Fruit fly (Drosophila melanogaster) whole organism, wandering third instar larva: Measurements from ENCODE around the gene mbc.

Source experiments
- CG32264 ChIP-seq: fragments of 200-800 bp; sonication (Bioruptor generic); optimal IDR thresholded peaks from 2 replicates; lab custom pipeline; 2016; ENCODE audit warnings: missing biosample characterization, missing genetic modification characterization
- CG9705 ChIP-seq: fragments of 200-800 bp; sonication (Bioruptor generic); optimal IDR thresholded peaks from 2 replicates; lab custom pipeline; 2018; ENCODE audit warnings: missing biosample characterization, mild to moderate bottlenecking, missing genetic modification characterization
- CrebA ChIP-seq: fragments of 200-800 bp; sonication (Bioruptor generic); optimal IDR thresholded peaks from 2 replicates; lab custom pipeline; 2016; ENCODE audit warnings: missing biosample characterization, mild to moderate bottlenecking, missing genetic modification characterization, borderline replicate concordance
- Dfd ChIP-seq: fragments of >200 bp; optimal IDR thresholded peaks from 2 replicates; lab custom pipeline; 2017; ENCODE audit warnings: missing biosample characterization, missing genetic modification characterization
- Dif ChIP-seq: fragments of 200-275, 200-300 bp; sonication (Bioruptor generic); optimal IDR thresholded peaks from 2 replicates; lab custom pipeline; 2018; ENCODE audit warnings: missing biosample characterization, missing genetic modification characterization; ENCODE audit not compliant: partially characterized antibody
- GATAd ChIP-seq: sonication (Bioruptor generic); optimal IDR thresholded peaks from 2 replicates; lab custom pipeline; 2016; ENCODE audit warnings: missing biosample characterization, missing genetic modification characterization
- HLH106 ChIP-seq: fragments of 200-800 bp; optimal IDR thresholded peaks from 3 replicates; lab custom pipeline; 2019; ENCODE audit warnings: missing biosample characterization, mild to moderate bottlenecking, missing genetic modification characterization, moderate library complexity
- Hnf4 ChIP-seq: fragments of 200-800 bp; sonication (Bioruptor generic); optimal IDR thresholded peaks from 2 replicates; lab custom pipeline; 2016; ENCODE audit warnings: missing biosample characterization, mild to moderate bottlenecking, missing genetic modification characterization
- Hr78 ChIP-seq: fragments of >200 bp; optimal IDR thresholded peaks from 2 replicates; lab custom pipeline; 2017; ENCODE audit warnings: missing biosample characterization, missing genetic modification characterization
- Hr83 ChIP-seq: fragments of 200-300 bp; sonication (Bioruptor generic); optimal IDR thresholded peaks from 2 replicates; lab custom pipeline; 2016; ENCODE audit warnings: missing biosample characterization, mild to moderate bottlenecking, missing genetic modification characterization, moderate library complexity; ENCODE audit not compliant: poor library complexity, severe bottlenecking
- Jra ChIP-seq: sonication (Bioruptor generic); optimal IDR thresholded peaks from 2 replicates; lab custom pipeline; 2016; ENCODE audit warnings: missing biosample characterization, missing genetic modification characterization
- Mio ChIP-seq: sonication (Bioruptor generic); optimal IDR thresholded peaks from 2 replicates; lab custom pipeline; 2016; ENCODE audit warnings: missing biosample characterization, missing genetic modification characterization
- N ChIP-seq: fragments of >200 bp; optimal IDR thresholded peaks from 2 replicates; lab custom pipeline; 2018; ENCODE audit warnings: missing biosample characterization, missing external identifiers, missing genetic modification characterization
- OdsH ChIP-seq: fragments of 200-800 bp; sonication (Bioruptor generic); optimal IDR thresholded peaks from 2 replicates; lab custom pipeline; 2016; ENCODE audit warnings: missing biosample characterization, mild to moderate bottlenecking, missing genetic modification characterization
- Rel ChIP-seq, 2 experiments: fragments of 200-800 bp; sonication (Bioruptor generic) in 1 of 2; optimal IDR thresholded peaks; 2 replicates in 1 of 2; 3 replicates in 1 of 2; lab custom pipeline; 2016 to 2019; ENCODE audit warnings: mild to moderate bottlenecking in 2 of 2, missing biosample characterization in 2 of 2, missing genetic modification characterization in 2 of 2, moderate library complexity in 1 of 2
- Sp1 ChIP-seq: fragments of 200-800 bp; sonication (Bioruptor generic); optimal IDR thresholded peaks from 3 replicates; lab custom pipeline; 2019; ENCODE audit warnings: missing biosample characterization, mild to moderate bottlenecking, missing genetic modification characterization, moderate library complexity
- Vsx2 ChIP-seq: fragments of 200-300, 225-300 bp; sonication (Bioruptor generic); optimal IDR thresholded peaks from 2 replicates; lab custom pipeline; 2018; ENCODE audit warnings: missing biosample characterization, missing genetic modification characterization; ENCODE audit not compliant: partially characterized antibody
- br ChIP-seq: fragments of 200-800 bp; sonication (Bioruptor generic); optimal IDR thresholded peaks from 2 replicates; lab custom pipeline; 2016; ENCODE audit warnings: missing biosample characterization, missing genetic modification characterization
- brk ChIP-seq: fragments of 200-800 bp; sonication (Bioruptor generic); optimal IDR thresholded peaks from 2 replicates; lab custom pipeline; 2016; ENCODE audit warnings: missing biosample characterization, mild to moderate bottlenecking, missing genetic modification characterization
- dl ChIP-seq, 2 experiments: fragments of 175-275, 200-275 bp in 1 of 2; fragments of 200-275 bp in 1 of 2; sonication (Bioruptor generic); optimal IDR thresholded peaks; lab custom pipeline; 2018; ENCODE audit warnings: mild to moderate bottlenecking in 2 of 2, missing biosample characterization in 2 of 2, missing genetic modification characterization in 2 of 2, moderate library complexity in 2 of 2; ENCODE audit not compliant: partially characterized antibody in 2 of 2, insufficient read depth in 1 of 2
- dmrt93B ChIP-seq: fragments of 200-800 bp; sonication (Bioruptor generic); optimal IDR thresholded peaks from 2 replicates; lab custom pipeline; 2018; ENCODE audit warnings: missing biosample characterization, mild to moderate bottlenecking, missing genetic modification characterization
- dsf ChIP-seq: sonication (Bioruptor generic); optimal IDR thresholded peaks from 2 replicates; lab custom pipeline; 2016; ENCODE audit warnings: missing biosample characterization, missing genetic modification characterization, borderline replicate concordance
- ey ChIP-seq: fragments of 200-800 bp; sonication (Bioruptor generic); optimal IDR thresholded peaks from 2 replicates; lab custom pipeline; 2016; ENCODE audit warnings: missing biosample characterization, missing genetic modification characterization
- foxo ChIP-seq, 2 experiments: fragments of 200-800 bp; sonication (Bioruptor generic); optimal IDR thresholded peaks; 2 replicates in 1 of 2; 3 replicates in 1 of 2; lab custom pipeline; 2016 to 2017; ENCODE audit warnings: missing biosample characterization in 2 of 2, missing genetic modification characterization in 2 of 2
- fru ChIP-seq: fragments of 200-800 bp; sonication (Bioruptor generic); optimal IDR thresholded peaks from 3 replicates; lab custom pipeline; 2016; ENCODE audit warnings: missing biosample characterization, mild to moderate bottlenecking, missing genetic modification characterization
- h ChIP-seq: fragments of 200-800 bp; sonication (Bioruptor generic); optimal IDR thresholded peaks from 3 replicates; lab custom pipeline; 2016; ENCODE audit warnings: missing biosample characterization, mild to moderate bottlenecking, missing genetic modification characterization
- jim ChIP-seq: fragments of 175-275, 200-325 bp; sonication (Bioruptor generic); optimal IDR thresholded peaks from 2 replicates; lab custom pipeline; 2016; ENCODE audit warnings: missing biosample characterization, mild to moderate bottlenecking, missing genetic modification characterization
- lola ChIP-seq: fragments of >200 bp; optimal IDR thresholded peaks from 2 replicates; lab custom pipeline; 2017; ENCODE audit warnings: missing biosample characterization, missing genetic modification characterization
- pan ChIP-seq: fragments of >200 bp; optimal IDR thresholded peaks from 2 replicates; lab custom pipeline; 2017
- psq ChIP-seq: fragments of 200-800 bp; sonication (Bioruptor generic); optimal IDR thresholded peaks from 3 replicates; lab custom pipeline; 2017; ENCODE audit warnings: missing biosample characterization, mild to moderate bottlenecking, missing genetic modification characterization, moderate library complexity
- rgr ChIP-seq: fragments of 200-800 bp; sonication (Bioruptor generic); optimal IDR thresholded peaks from 3 replicates; lab custom pipeline; 2016; ENCODE audit warnings: missing biosample characterization, mild to moderate bottlenecking, missing genetic modification characterization
- sv ChIP-seq: fragments of 200-800 bp; sonication (Bioruptor generic); optimal IDR thresholded peaks from 3 replicates; lab custom pipeline; 2016; ENCODE audit warnings: missing biosample characterization, missing genetic modification characterization
- tai ChIP-seq: sonication (Bioruptor generic); optimal IDR thresholded peaks from 2 replicates; lab custom pipeline; 2016; ENCODE audit warnings: missing biosample characterization, missing genetic modification characterization
- usp ChIP-seq: fragments of >200 bp; optimal IDR thresholded peaks from 2 replicates; lab custom pipeline; 2017; ENCODE audit warnings: missing biosample characterization, missing genetic modification characterization
- woc ChIP-seq: sonication (Bioruptor generic); optimal IDR thresholded peaks from 2 replicates; lab custom pipeline; 2016; ENCODE audit warnings: missing biosample characterization, mild to moderate bottlenecking, missing genetic modification characterization

The mbc gene

DNA sequence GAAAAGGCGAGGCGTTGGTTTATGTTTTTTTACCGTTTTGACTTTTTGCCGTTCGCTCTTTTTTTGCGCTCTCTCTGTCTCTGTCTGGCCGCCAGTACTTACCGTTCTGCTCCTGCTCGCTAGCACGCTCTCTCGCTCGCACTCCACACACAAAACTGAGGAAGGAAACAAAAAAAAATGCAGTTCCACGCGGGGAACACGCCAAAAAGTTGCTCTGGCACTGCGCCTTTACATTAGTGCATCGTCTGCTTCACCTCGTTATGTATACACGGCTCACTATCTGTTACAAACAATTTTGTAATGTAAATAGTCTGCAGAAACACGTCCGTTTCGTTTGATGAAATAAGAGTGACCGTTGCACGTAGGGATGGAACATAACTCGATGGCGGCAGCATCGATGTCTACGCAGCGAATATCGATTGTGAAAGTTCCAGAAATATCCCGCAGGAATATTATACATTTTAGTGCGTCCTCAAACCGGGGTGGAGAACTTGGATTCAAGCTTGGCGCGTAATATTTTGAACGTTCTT lies 37.4 kb downstream of the mbc start, which contains the start of the genes CG33111 and eIF4G2:
Gene CG33111, minus strand, starts transcription at position 359 of the 530 bp plus-strand sequence.
Gene eIF4G2, minus strand, starts transcription at position 359 of the 530 bp plus-strand sequence.
- TF ChIP-seq fru (GFP tag; lab: Kevin White, UChicago) (no peak), GATAd (GFP tag; lab: Kevin White, UChicago) (no peak), Hnf4 (no peak), rgr (GFP tag; lab: Kevin White, UChicago) (peak; percentile 37), lola (no peak), HLH106 (tag; lab: Kevin White, UChicago) (peak; percentile 12), CG32264 (no peak), pan (lab: Kevin White, UChicago) (no peak), OdsH (GFP tag; lab: Kevin White, UChicago) (no peak), N (GFP tag; lab: Kevin White, UChicago) (no peak), CrebA (no peak), ey (GFP tag; lab: Kevin White, UChicago) (no peak), foxo (GFP tag; optimal IDR thresholded peaks at IDR 0.05; lab: Kevin White, UChicago) (peak in 1 of 2 experiments; percentile 36), Mio (GFP tag; lab: Kevin White, UChicago) (no peak), h (GFP tag; lab: Kevin White, UChicago) (peak; percentile 42), Hr83 (GFP tag; lab: Kevin White, UChicago) (peak; percentile 12), jim (no peak), Jra (GFP tag; lab: Kevin White, UChicago) (peak; percentile 48), CG9705 (GFP tag; lab: Kevin White, UChicago) (no peak), Sp1 (GFP tag; lab: Kevin White, UChicago) (peak; percentile 54), Hr78 (GFP tag; lab: Kevin White, UChicago) (no peak)
- TF ChIP-seq, all 38 proteins: peak for 7

DNA sequence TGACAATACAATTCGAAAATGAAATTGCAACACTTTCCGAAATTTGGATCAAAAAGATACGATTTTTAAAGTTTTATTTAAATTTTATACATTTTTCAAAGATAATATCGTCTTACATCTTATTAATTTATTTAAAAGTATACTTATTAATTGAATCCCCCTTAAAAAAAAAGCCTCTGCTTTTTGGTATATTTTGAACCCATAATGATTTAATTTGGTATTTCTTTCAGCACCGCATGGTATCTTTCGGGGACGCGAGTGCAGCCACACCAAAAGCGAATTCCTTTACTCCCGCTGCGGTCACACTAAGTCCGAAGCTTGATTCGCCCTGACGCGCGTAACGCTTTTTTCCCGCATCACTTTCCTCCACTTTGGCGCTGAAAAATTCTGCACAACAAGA lies 38.7 kb downstream of the mbc start:
- TF ChIP-seq Rel (GFP tag; optimal IDR thresholded peaks at IDR 0.05; lab: Kevin White, UChicago) (no peak), Rel (tag; optimal IDR thresholded peaks at IDR 0.05; lab: Kevin White, UChicago) (peak; percentile 45), sv (GFP tag; lab: Kevin White, UChicago) (peak; percentile 25), tai (GFP tag; lab: Kevin White, UChicago) (no peak), foxo (GFP tag; optimal IDR thresholded peaks at IDR 0.05; lab: Kevin White, UChicago) (peak in 1 of 2 experiments; percentile 41), psq (no peak), Mio (GFP tag; lab: Kevin White, UChicago) (no peak)

DNA sequence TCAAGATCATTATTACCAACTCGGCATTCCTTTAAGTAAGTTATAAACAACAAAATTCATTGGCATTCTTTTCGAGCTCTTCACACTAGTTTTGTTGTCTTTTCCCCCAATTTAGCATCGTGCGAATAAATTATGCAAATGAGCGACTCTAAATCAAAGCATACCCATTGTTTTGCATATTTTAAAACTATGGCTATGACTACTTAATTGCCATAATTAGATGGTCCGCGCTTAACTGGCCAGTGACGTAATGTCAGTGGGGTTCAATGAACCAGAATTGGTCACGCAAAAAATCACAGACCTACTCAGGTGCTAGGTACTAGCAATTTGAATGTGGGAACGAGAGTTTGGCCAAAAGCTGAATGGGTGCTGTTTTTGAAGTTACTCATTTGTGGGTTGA lies 41.4 kb downstream of the mbc start:
- no peak for TF ChIP-seq usp (GFP tag; lab: Kevin White, UChicago)
- TF ChIP-seq Dif (GFP tag; lab: Kevin White, UChicago), result no peak
- TF ChIP-seq ey (GFP tag; lab: Kevin White, UChicago), result no peak
- TF ChIP-seq Dfd, result no peak
- TF ChIP-seq HLH106 (tag; lab: Kevin White, UChicago), result no peak
- no peak for TF ChIP-seq foxo (GFP tag; optimal IDR thresholded peaks at IDR 0.05; lab: Kevin White, UChicago)
- no peak for TF ChIP-seq psq
- TF ChIP-seq pan (lab: Kevin White, UChicago), result no peak
- no peak for TF ChIP-seq rgr (GFP tag; lab: Kevin White, UChicago)
- TF ChIP-seq woc (GFP tag; lab: Kevin White, UChicago), result no peak
- TF ChIP-seq jim, result no peak
- no peak for TF ChIP-seq dsf (GFP tag; lab: Kevin White, UChicago)
- TF ChIP-seq CG32264, result no peak
- TF ChIP-seq GATAd (GFP tag; lab: Kevin White, UChicago), result no peak
- TF ChIP-seq br, result no peak
- no peak for TF ChIP-seq CrebA
- no peak for TF ChIP-seq dl (GFP tag; optimal IDR thresholded peaks at IDR 0.05; lab: Kevin White, UChicago; ENCODE audit: insufficient read depth in 1 of 2, partially characterized antibody in 2 of 2)
- no peak for TF ChIP-seq Rel (GFP tag; optimal IDR thresholded peaks at IDR 0.05; lab: Kevin White, UChicago)
- no peak for TF ChIP-seq Rel (tag; optimal IDR thresholded peaks at IDR 0.05; lab: Kevin White, UChicago)
- TF ChIP-seq Vsx2 (GFP tag; lab: Kevin White, UChicago), result no peak

DNA sequence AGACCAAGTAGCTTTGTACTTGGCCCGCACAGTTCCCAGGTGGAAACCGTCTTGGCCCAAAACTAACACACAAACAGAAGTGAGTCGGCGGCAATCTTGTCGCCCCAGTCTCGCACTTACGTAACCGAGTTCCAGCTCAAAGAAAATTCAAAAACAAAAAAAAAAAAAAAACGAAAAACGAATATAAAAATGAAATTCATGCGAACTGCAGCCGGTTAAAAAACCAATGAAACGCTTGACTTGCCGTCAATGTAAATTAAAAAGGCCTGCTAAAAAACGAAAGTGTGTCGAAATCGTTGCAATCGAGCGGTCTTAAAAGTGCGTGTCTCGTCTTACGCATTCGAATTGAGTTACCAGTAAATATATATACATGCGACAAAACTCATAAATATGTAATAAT lies 42.1 kb downstream of the mbc start:
- TF ChIP-seq Rel (GFP tag; optimal IDR thresholded peaks at IDR 0.05; lab: Kevin White, UChicago) (no peak), Rel (tag; optimal IDR thresholded peaks at IDR 0.05; lab: Kevin White, UChicago) (no peak), Hr83 (GFP tag; lab: Kevin White, UChicago) (no peak), Hnf4 (no peak), N (GFP tag; lab: Kevin White, UChicago) (no peak), HLH106 (tag; lab: Kevin White, UChicago) (no peak), sv (GFP tag; lab: Kevin White, UChicago) (no peak), psq (no peak), pan (lab: Kevin White, UChicago) (no peak), usp (GFP tag; lab: Kevin White, UChicago) (no peak), ey (GFP tag; lab: Kevin White, UChicago) (no peak), CG9705 (GFP tag; lab: Kevin White, UChicago) (no peak), Dif (GFP tag; lab: Kevin White, UChicago) (no peak), dmrt93B (GFP tag; lab: Kevin White, UChicago) (no peak), woc (GFP tag; lab: Kevin White, UChicago) (no peak), brk (GFP tag; lab: Kevin White, UChicago) (no peak)
